Worm (Caenorhabditis elegans) whole organism, young adult: ENCODE results near the gene ZK792.12.

ENCODE experiments used
- F49E8.2 ChIP-seq: sonication (generic microtip); optimal IDR thresholded peaks from 3 replicates; lab custom pipeline; 2017; ENCODE audit warnings: missing genetic modification characterization, mild to moderate bottlenecking, missing compliant biosample characterization, antibody characterized with exemption, moderate library complexity; ENCODE audit not compliant: insufficient read depth
- madf-3 ChIP-seq: fragments of 200-800 bp; sonication (Bioruptor generic); IDR thresholded peaks from 2 replicates; pipeline ENCODE4 v1.3.6; 2022; ENCODE audit warnings: missing genetic modification reagents, missing genetic modification characterization, missing compliant biosample characterization
- nhr-179 ChIP-seq: sonication (generic microtip); optimal IDR thresholded peaks from 2 replicates; lab custom pipeline; 2016; ENCODE audit warnings: mild to moderate bottlenecking, missing genetic modification characterization, missing compliant biosample characterization
- snpc-4 ChIP-seq, 5 experiments: fragments of 150-350 bp in 1 of 5; sonication (generic microtip) in 4 of 5; optimal IDR thresholded peaks; 2 replicates each; lab custom pipeline; 2014 to 2018; ENCODE audit warnings: missing genetic modification characterization in 5 of 5, missing biosample characterization in 3 of 5, antibody characterized with exemption in 2 of 5, mild to moderate bottlenecking in 2 of 5, missing compliant biosample characterization in 2 of 5, missing genotype in 2 of 5, moderate library complexity in 2 of 5, missing genetic modification reagents in 1 of 5
- tbx-9 ChIP-seq: sonication (generic microtip); optimal IDR thresholded peaks from 2 replicates; lab custom pipeline; 2016; ENCODE audit warnings: borderline replicate concordance, missing genetic modification characterization, inconsistent platforms, missing compliant biosample characterization
- unc-62 ChIP-seq: fragments of 150-350 bp; optimal IDR thresholded peaks from 2 replicates; lab custom pipeline; 2014; ENCODE audit warnings: missing biosample characterization, missing genetic modification reagents, missing genetic modification characterization
- zim-3 ChIP-seq: sonication (generic microtip); optimal IDR thresholded peaks from 2 replicates; lab custom pipeline; 2017; ENCODE audit warnings: mild to moderate bottlenecking, missing genetic modification characterization, moderate library complexity, missing compliant biosample characterization

ce11 chrIV:11701878-11702277 lies 8.3 kb downstream of the ZK792.12 start:
- TF ChIP-seq zim-3 (tag; lab: Kevin White, UChicago) (no peak), tbx-9 (tag; lab: Kevin White, UChicago) (no peak), unc-62 (no peak), F49E8.2 (no peak), nhr-179 (tag; lab: Kevin White, UChicago) (no peak), snpc-4 (GFP tag; optimal IDR thresholded peaks at IDR 0.05; lab: Kevin White, UChicago) (no peak), snpc-4 (tag; optimal IDR thresholded peaks at IDR 0.05; lab: Kevin White, UChicago) (no peak), madf-3 (GFP tag; lab: Robert Waterston, UW) (no peak)
